Fruit fly (Drosophila melanogaster): Measurements from ENCODE around the gene mus312.

mus312 gene

dm6 chr3L:7360324-7360852 lies 31.5 kb downstream of the mus312 start, which contains the start of gene Sec63 (continued):
- TF ChIP-seq CG1529 (GFP tag; optimal IDR thresholded peaks at IDR 0.05) (no peak), Dref (GFP tag; IDR thresholded peaks at IDR 0.05) (peak; percentile 95), YL-1 (GFP tag; optimal IDR thresholded peaks at IDR 0.05) (no peak), grau (tag; optimal IDR thresholded peaks at IDR 0.05) (peak; percentile 53), Antp (GFP tag; optimal IDR thresholded peaks at IDR 0.05) (peak; percentile 35), da (GFP tag; optimal IDR thresholded peaks at IDR 0.05) (no peak), CG7928 (GFP tag; optimal IDR thresholded peaks at IDR 0.05) (no peak), ato (GFP tag; IDR thresholded peaks at IDR 0.05; ENCODE audit: partially characterized antibody) (peak; percentile 54; the same call in 1 of the 2 replicates), CG2202 (tag; optimal IDR thresholded peaks at IDR 0.05) (no peak)

dm6 chr3L:7361095-7361522 lies 32.2 kb downstream of the mus312 start:
- no peak for TF ChIP-seq CG2889 (GFP tag; IDR thresholded peaks at IDR 0.05)
- no peak for TF ChIP-seq CG16813 (GFP tag; IDR thresholded peaks at IDR 0.05; ENCODE audit: partially characterized antibody)
- TF ChIP-seq CG2120 (GFP tag; optimal IDR thresholded peaks at IDR 0.05): no peak
- no peak for TF ChIP-seq BtbVII (GFP tag; optimal IDR thresholded peaks at IDR 0.05)
- TF ChIP-seq hkb (optimal IDR thresholded peaks at IDR 0.05): no peak
- TF ChIP-seq hkb (GFP tag; IDR thresholded peaks at IDR 0.05): peak; percentile 88
- TF ChIP-seq CG3726 (GFP tag; IDR thresholded peaks at IDR 0.05): no peak
- TF ChIP-seq br (optimal IDR thresholded peaks at IDR 0.05): no peak
- no peak for TF ChIP-seq CG2712 (tag; optimal IDR thresholded peaks at IDR 0.05)
- TF ChIP-seq CG8359 (GFP tag; optimal IDR thresholded peaks at IDR 0.05; ENCODE audit: borderline replicate concordance): no peak
- TF ChIP-seq CG2678 (tag; optimal IDR thresholded peaks at IDR 0.05): peak; percentile 46
- peak; percentile 46; the same call in 2 of the 3 replicates for TF ChIP-seq row (GFP tag; IDR thresholded peaks at IDR 0.05)
- TF ChIP-seq CG6175 (GFP tag; IDR thresholded peaks at IDR 0.05): no peak
- no peak for TF ChIP-seq stwl (tag; optimal IDR thresholded peaks at IDR 0.05)
- no peak for TF ChIP-seq pfk (GFP tag; optimal IDR thresholded peaks at IDR 0.05)
- TF ChIP-seq h (optimal IDR thresholded peaks at IDR 0.05): no peak
- no peak for TF ChIP-seq schlank (tag; optimal IDR thresholded peaks at IDR 0.05)
- peak; percentile 4 for TF ChIP-seq YL-1 (GFP tag; optimal IDR thresholded peaks at IDR 0.05)
- TF ChIP-seq CG31388 (GFP tag; optimal IDR thresholded peaks at IDR 0.05): no peak
- TF ChIP-seq run (tag; optimal IDR thresholded peaks at IDR 0.05): no peak
- TF ChIP-seq CG18262 (tag; optimal IDR thresholded peaks at IDR 0.05): peak; percentile 2
- TF ChIP-seq CG12219 (GFP tag; optimal IDR thresholded peaks at IDR 0.05): no peak
- no peak for TF ChIP-seq CG7745 (tag; optimal IDR thresholded peaks at IDR 0.05)
- no peak for TF ChIP-seq sd (tag; optimal IDR thresholded peaks at IDR 0.05)
- TF ChIP-seq sc (optimal IDR thresholded peaks at IDR 0.05): no peak
- no peak for TF ChIP-seq sc (GFP tag; optimal IDR thresholded peaks at IDR 0.05)
- no peak for TF ChIP-seq zf30C (GFP tag; optimal IDR thresholded peaks at IDR 0.05)
- peak; percentile 8 for TF ChIP-seq CG15269 (tag; optimal IDR thresholded peaks at IDR 0.05)
- peak; percentile 32 for TF ChIP-seq dmrt99B (tag; optimal IDR thresholded peaks at IDR 0.05)
- no peak for TF ChIP-seq ash1 (GFP tag; optimal IDR thresholded peaks at IDR 0.05)
- 0 out of 4 replicates have a peak, but pooled peaks have one; percentile 8 for TF ChIP-seq chinmo (GFP tag; IDR thresholded peaks at IDR 0.05; ENCODE audit: partially characterized antibody)
- TF ChIP-seq CG10431 (GFP tag; optimal IDR thresholded peaks at IDR 0.05): peak; percentile 99
- TF ChIP-seq CG10462 (GFP tag; optimal IDR thresholded peaks at IDR 0.05): no peak
- no peak for TF ChIP-seq CG12659 (GFP tag; optimal IDR thresholded peaks at IDR 0.05)
- no peak for TF ChIP-seq pb (GFP tag; optimal IDR thresholded peaks at IDR 0.05)
- TF ChIP-seq Ssrp (tag; optimal IDR thresholded peaks at IDR 0.05): no peak
- no peak for TF ChIP-seq Camta (GFP tag; optimal IDR thresholded peaks at IDR 0.05)
- no peak for TF ChIP-seq fru (optimal IDR thresholded peaks at IDR 0.05)
- TF ChIP-seq Nf-YC (tag; optimal IDR thresholded peaks at IDR 0.05): peak; percentile 82
- TF ChIP-seq Jarid2 (GFP tag; optimal IDR thresholded peaks at IDR 0.05): no peak
- TF ChIP-seq salm (tag; optimal IDR thresholded peaks at IDR 0.05): no peak
- no peak for TF ChIP-seq CG11723 (GFP tag; optimal IDR thresholded peaks at IDR 0.05)
- no peak for TF ChIP-seq NC2β (GFP tag; optimal IDR thresholded peaks at IDR 0.05)

All from whole organism, embryonic.